Fruit fly (Drosophila melanogaster): ENCODE measurements around the gene LSm-4.

The LSm-4 gene

DNA sequence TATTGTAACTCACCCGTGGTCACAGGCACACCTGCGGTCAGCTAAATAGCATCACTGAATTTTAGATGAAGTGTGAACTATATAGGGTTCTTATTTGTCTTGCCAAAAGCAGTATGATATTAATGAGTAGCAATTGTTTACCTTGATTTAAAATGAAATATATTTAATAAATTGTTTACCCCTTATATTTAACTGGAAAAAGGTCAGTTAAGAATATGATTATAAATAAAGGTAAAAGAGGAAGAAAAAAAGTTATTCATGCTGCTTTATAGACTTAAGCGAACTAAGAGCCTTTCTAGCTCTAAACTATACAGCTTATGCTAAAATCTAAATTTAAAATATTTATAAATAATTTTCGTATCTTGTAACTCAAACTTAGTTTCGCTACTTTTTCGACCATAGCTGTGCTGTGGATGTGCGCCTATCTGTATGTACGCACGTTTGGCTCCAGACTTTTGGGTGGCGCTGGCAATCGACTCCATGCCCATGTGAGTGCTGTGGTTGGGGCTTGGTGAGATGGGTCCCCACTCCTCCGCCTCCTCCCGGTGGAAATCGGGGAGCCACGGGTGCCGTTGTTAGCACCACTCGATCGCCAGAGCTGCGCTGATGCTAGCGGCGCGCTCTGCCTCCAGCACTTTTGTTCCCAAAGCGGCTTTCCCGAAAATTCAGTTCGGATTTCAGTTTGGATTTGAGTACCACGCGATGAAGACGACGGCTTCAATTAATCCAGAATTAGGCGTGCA lies 37.2 kb upstream of the LSm-4 start, which contains the start of gene loh (continued):
- TF ChIP-seq hbn (GFP tag; IDR thresholded peaks at IDR 0.05; ENCODE audit: partially characterized antibody) (no peak), D19B (GFP tag; optimal IDR thresholded peaks at IDR 0.05) (peak; percentile 36), CG4707 (GFP tag; optimal IDR thresholded peaks at IDR 0.05) (no peak), Ravus (GFP tag; IDR thresholded peaks at IDR 0.05) (no peak), tio (GFP tag; optimal IDR thresholded peaks at IDR 0.05) (peak; percentile 55), CG11695 (GFP tag; IDR thresholded peaks at IDR 0.05) (peak; percentile 49; the same call in 1 of the 3 replicates), Awh (GFP tag; IDR thresholded peaks at IDR 0.05) (no peak), CG12219 (GFP tag; optimal IDR thresholded peaks at IDR 0.05) (peak; percentile 6), hb (GFP tag; IDR thresholded peaks at IDR 0.05; ENCODE audit: partially characterized antibody) (no peak), CG14667 (GFP tag; IDR thresholded peaks at IDR 0.05) (no peak; the same call in 1 of the 2 replicates), CG1792 (GFP tag; optimal IDR thresholded peaks at IDR 0.05) (no peak), fru (optimal IDR thresholded peaks at IDR 0.05) (no peak), CG10431 (GFP tag; optimal IDR thresholded peaks at IDR 0.05) (peak; percentile 25), wek (GFP tag; optimal IDR thresholded peaks at IDR 0.05) (no peak), sr (GFP tag; IDR thresholded peaks at IDR 0.05) (no peak), CG6683 (GFP tag; optimal IDR thresholded peaks at IDR 0.05) (peak; percentile 10), lbe (GFP tag; optimal IDR thresholded peaks at IDR 0.05) (no peak), ems (GFP tag; optimal IDR thresholded peaks at IDR 0.05) (no peak), CG31441 (GFP tag; IDR thresholded peaks at IDR 0.05) (peak; percentile 79), Xbp1 (GFP tag; optimal IDR thresholded peaks at IDR 0.05) (peak; percentile 46), B-H2 (GFP tag; optimal IDR thresholded peaks at IDR 0.05) (no peak), zfh2 (GFP tag; optimal IDR thresholded peaks at IDR 0.05) (no peak), CG14441 (GFP tag; IDR thresholded peaks at IDR 0.05) (no peak), slbo (GFP tag; IDR thresholded peaks at IDR 0.05) (no peak), CG4617 (GFP tag; optimal IDR thresholded peaks at IDR 0.05; ENCODE audit: borderline replicate concordance) (no peak), jigr1 (GFP tag; IDR thresholded peaks at IDR 0.05) (no peak), CG1647 (GFP tag; optimal IDR thresholded peaks at IDR 0.05) (no peak), psq (GFP tag; optimal IDR thresholded peaks at IDR 0.05) (no peak), CG6654 (GFP tag; optimal IDR thresholded peaks at IDR 0.05) (no peak), CG13894 (tag; optimal IDR thresholded peaks at IDR 0.05) (no peak), Antp (GFP tag; optimal IDR thresholded peaks at IDR 0.05) (no peak), Dek (tag; optimal IDR thresholded peaks at IDR 0.05) (no peak), nerfin-1 (tag; optimal IDR thresholded peaks at IDR 0.05) (no peak), Jarid2 (GFP tag; optimal IDR thresholded peaks at IDR 0.05) (no peak), Bteb2 (GFP tag; optimal IDR thresholded peaks at IDR 0.05) (no peak), exex (tag; optimal IDR thresholded peaks at IDR 0.05) (no peak), Drgx (GFP tag; IDR thresholded peaks at IDR 0.05) (no peak), D19A (tag; optimal IDR thresholded peaks at IDR 0.05) (peak; percentile 74), CG1603 (tag; optimal IDR thresholded peaks at IDR 0.05) (peak; percentile 18), tna (GFP tag; IDR thresholded peaks at IDR 0.05; ENCODE audit: partially characterized antibody) (no peak), CG6175 (GFP tag; IDR thresholded peaks at IDR 0.05) (no peak), Camta (GFP tag; optimal IDR thresholded peaks at IDR 0.05) (no peak), Scr (GFP tag; IDR thresholded peaks at IDR 0.05; ENCODE audit: partially characterized antibody) (no peak), dati (GFP tag; IDR thresholded peaks at IDR 0.05) (no peak), Mad (GFP tag; optimal IDR thresholded peaks at IDR 0.05) (no peak), CG30431 (GFP tag; optimal IDR thresholded peaks at IDR 0.05) (no peak), NK7.1 (GFP tag; optimal IDR thresholded peaks at IDR 0.05) (no peak), trem (tag; optimal IDR thresholded peaks at IDR 0.05) (peak; percentile 24), CG9932 (GFP tag; IDR thresholded peaks at IDR 0.05) (no peak), corto (GFP tag; optimal IDR thresholded peaks at IDR 0.05) (no peak)

Data from whole organism, embryonic.